Worm (Caenorhabditis elegans) whole organism, young adult: ENCODE measurements around the gene ptr-6.

ENCODE experiments used
- B0336.3 ChIP-seq: fragments of 200-800 bp; sonication (Bioruptor generic); IDR thresholded peaks from 2 replicates; pipeline ENCODE4 v1.3.6; 2022; ENCODE audit warnings: missing genetic modification characterization, missing compliant biosample characterization
- C06A6.2 ChIP-seq: fragments of 200-800 bp; sonication (Bioruptor generic); conservative IDR thresholded peaks from 2 replicates; pipeline ENCODE4 v1.3.6; 2022; ENCODE audit warnings: missing genetic modification characterization, missing compliant biosample characterization
- C17E4.6 ChIP-seq: fragments of 200-800 bp; sonication (Bioruptor generic); IDR thresholded peaks from 2 replicates; pipeline ENCODE4 v1.3.6; 2022; ENCODE audit warnings: missing genetic modification reagents, missing genetic modification characterization, missing compliant biosample characterization
- D2030.7 ChIP-seq: fragments of 200-800 bp; sonication (Bioruptor generic); IDR thresholded peaks from 2 replicates; pipeline ENCODE4 v1.3.6; 2022; ENCODE audit warnings: missing genetic modification reagents, missing genetic modification characterization, missing compliant biosample characterization
- F10E7.11 ChIP-seq: sonication (generic microtip); optimal IDR thresholded peaks from 2 replicates; lab custom pipeline; 2017; ENCODE audit warnings: mild to moderate bottlenecking, missing genetic modification characterization, moderate library complexity, missing compliant biosample characterization
- F33H1.4 ChIP-seq: fragments of 200-800 bp; sonication (Bioruptor generic); IDR thresholded peaks from 2 replicates; pipeline ENCODE4 v1.3.6; 2022; ENCODE audit warnings: missing genetic modification reagents, missing genetic modification characterization, missing compliant biosample characterization
- F57A8.1 ChIP-seq: fragments of 200-800 bp; sonication (Bioruptor generic); optimal IDR thresholded peaks from 2 replicates; lab custom pipeline; 2018; ENCODE audit warnings: mild to moderate bottlenecking, missing genetic modification characterization, moderate library complexity, missing compliant biosample characterization
- Y67H2A.10 ChIP-seq: fragments of 200-800 bp; sonication (Bioruptor generic); conservative IDR thresholded peaks from 2 replicates; pipeline ENCODE4 v1.3.6; 2022; ENCODE audit warnings: missing genetic modification reagents, missing genetic modification characterization, missing compliant biosample characterization
- Y95B8A.8 ChIP-seq: fragments of 200-800 bp; sonication (Bioruptor generic); IDR thresholded peaks from 2 replicates; pipeline ENCODE4 v1.3.6; 2022; ENCODE audit warnings: missing genetic modification reagents, missing genetic modification characterization, missing compliant biosample characterization
- ama-1 ChIP-seq, 3 experiments: fragments of 150-350 bp in 1 of 3; sonication (generic microtip) in 2 of 3; optimal IDR thresholded peaks; 2 replicates each; lab custom pipeline; 2014 to 2018; ENCODE audit warnings: missing biosample characterization in 2 of 3, missing genetic modification characterization in 2 of 3, missing genetic modification reagents in 2 of 3
- bed-1 ChIP-seq: fragments of 200-800 bp; sonication (Bioruptor generic); IDR thresholded peaks from 2 replicates; pipeline ENCODE4 v1.3.6; 2022; ENCODE audit warnings: missing genetic modification reagents, missing genetic modification characterization, missing compliant biosample characterization
- cebp-1 ChIP-seq, 2 experiments: fragments of 200-800 bp in 1 of 2; sonication (Bioruptor generic) in 1 of 2; sonication (generic microtip) in 1 of 2; IDR thresholded peaks in 1 of 2; optimal IDR thresholded peaks in 1 of 2; 2 replicates each; pipeline versions ENCODE4 v1.3.6 to Lab custom; 2017 to 2022; ENCODE audit warnings: missing compliant biosample characterization in 2 of 2, missing genetic modification characterization in 2 of 2, mild to moderate bottlenecking in 1 of 2, missing genetic modification reagents in 1 of 2, moderate library complexity in 1 of 2
- ceh-100 ChIP-seq: fragments of 200-800 bp; sonication (Bioruptor generic); IDR thresholded peaks from 2 replicates; pipeline ENCODE4 v1.3.6; 2022; ENCODE audit warnings: missing genetic modification reagents, missing genetic modification characterization, missing compliant biosample characterization
- ceh-27 ChIP-seq: fragments of 200-800 bp; sonication (Bioruptor generic); optimal IDR thresholded peaks from 2 replicates; lab custom pipeline; 2018; ENCODE audit warnings: mild to moderate bottlenecking, missing genetic modification characterization, moderate library complexity, missing compliant biosample characterization
- ceh-40 ChIP-seq: fragments of 200-800 bp; sonication (Bioruptor generic); IDR thresholded peaks from 2 replicates; pipeline ENCODE4 v1.3.6; 2022; ENCODE audit warnings: missing genetic modification characterization, missing compliant biosample characterization
- ceh-58 ChIP-seq: fragments of 200-800 bp; sonication (Bioruptor generic); IDR thresholded peaks from 2 replicates; pipeline ENCODE4 v1.3.6; 2022; ENCODE audit warnings: missing genetic modification characterization, missing compliant biosample characterization
- ceh-91 ChIP-seq: fragments of 200-800 bp; sonication (Bioruptor generic); IDR thresholded peaks from 2 replicates; pipeline ENCODE4 v1.3.6; 2022; ENCODE audit warnings: missing genetic modification reagents, missing genetic modification characterization, missing compliant biosample characterization
- dpl-1 ChIP-seq: fragments of 150-350 bp; optimal IDR thresholded peaks from 2 replicates; lab custom pipeline; 2014; ENCODE audit warnings: missing biosample characterization, missing genetic modification reagents, missing genetic modification characterization
- efl-1 ChIP-seq: fragments of 150-350 bp; optimal IDR thresholded peaks from 2 replicates; lab custom pipeline; 2014; ENCODE audit warnings: missing biosample characterization, missing genetic modification reagents, missing genetic modification characterization
- egrh-3 ChIP-seq: fragments of 200-800 bp; sonication (Bioruptor generic); IDR thresholded peaks from 2 replicates; pipeline ENCODE4 v1.3.6; 2022; ENCODE audit warnings: missing genetic modification reagents, missing genetic modification characterization, missing compliant biosample characterization
- ets-4 ChIP-seq: fragments of 200-800 bp; sonication (Bioruptor generic); optimal IDR thresholded peaks from 2 replicates; lab custom pipeline; 2018; ENCODE audit warnings: mild to moderate bottlenecking, missing genetic modification characterization, missing compliant biosample characterization
- him-1 ChIP-seq: sonication (generic microtip); optimal IDR thresholded peaks from 2 replicates; lab custom pipeline; 2016; ENCODE audit warnings: missing genotype, missing genetic modification reagents, missing genetic modification characterization, missing compliant biosample characterization
- hlh-12 ChIP-seq: sonication (generic microtip); optimal IDR thresholded peaks from 2 replicates; lab custom pipeline; 2016; ENCODE audit warnings: missing genetic modification characterization, missing compliant biosample characterization
- hlh-26 ChIP-seq: fragments of 200-800 bp; sonication (Bioruptor generic); conservative IDR thresholded peaks from 2 replicates; pipeline ENCODE4 v1.3.6; 2022; ENCODE audit warnings: missing genetic modification reagents, missing genetic modification characterization, missing compliant biosample characterization
- hmg-1.2 ChIP-seq: fragments of 200-800 bp; sonication (Bioruptor generic); IDR thresholded peaks from 2 replicates; pipeline ENCODE4 v1.3.6; 2022; ENCODE audit warnings: missing genetic modification reagents, missing genetic modification characterization, missing compliant biosample characterization
- hrde-1 ChIP-seq: sonication (generic microtip); optimal IDR thresholded peaks from 2 replicates; lab custom pipeline; 2016; ENCODE audit warnings: missing genetic modification characterization, mild to moderate bottlenecking, missing compliant biosample characterization, moderate library complexity, missing genotype, missing genetic modification reagents, borderline replicate concordance
- let-607 ChIP-seq, 2 experiments: fragments of 200-800 bp in 1 of 2; sonication (Bioruptor generic) in 1 of 2; sonication (generic microtip) in 1 of 2; optimal IDR thresholded peaks; 2 replicates each; lab custom pipeline; 2016 to 2018; ENCODE audit warnings: mild to moderate bottlenecking in 2 of 2, missing compliant biosample characterization in 2 of 2, missing genetic modification characterization in 2 of 2, moderate library complexity in 2 of 2, missing genotype in 1 of 2
- lin-26 ChIP-seq: fragments of 200-800 bp; sonication (Bioruptor generic); IDR thresholded peaks from 2 replicates; pipeline ENCODE4 v1.3.6; 2022; ENCODE audit warnings: missing genetic modification reagents, missing genetic modification characterization, missing compliant biosample characterization
- lin-35 ChIP-seq, 3 experiments: fragments of 150-350 bp in 2 of 3; sonication (generic microtip) in 1 of 3; optimal IDR thresholded peaks; 2 replicates each; lab custom pipeline; 2014 to 2018; ENCODE audit warnings: missing biosample characterization in 3 of 3, missing genetic modification characterization in 3 of 3, missing genetic modification reagents in 3 of 3
- lin-54 ChIP-seq: fragments of 200-800 bp; sonication (Bioruptor generic); optimal IDR thresholded peaks from 2 replicates; lab custom pipeline; 2018; ENCODE audit warnings: mild to moderate bottlenecking, missing genetic modification characterization, missing compliant biosample characterization
- lsy-27 ChIP-seq: sonication (generic microtip); optimal IDR thresholded peaks from 2 replicates; lab custom pipeline; 2017; ENCODE audit warnings: missing genetic modification characterization, mild to moderate bottlenecking, missing compliant biosample characterization, antibody characterized with exemption, missing genotype, borderline replicate concordance; ENCODE audit not compliant: insufficient read depth
- madf-3 ChIP-seq: fragments of 200-800 bp; sonication (Bioruptor generic); IDR thresholded peaks from 2 replicates; pipeline ENCODE4 v1.3.6; 2022; ENCODE audit warnings: missing genetic modification reagents, missing genetic modification characterization, missing compliant biosample characterization
- madf-8 ChIP-seq: fragments of 200-800 bp; sonication (Bioruptor generic); conservative IDR thresholded peaks from 2 replicates; pipeline ENCODE4 v1.3.6; 2022; ENCODE audit warnings: missing genetic modification reagents, missing genetic modification characterization, missing compliant biosample characterization
- mel-28 ChIP-seq: sonication (generic microtip); optimal IDR thresholded peaks from 2 replicates; lab custom pipeline; 2016; ENCODE audit warnings: borderline replicate concordance, mild to moderate bottlenecking, missing genetic modification characterization, missing compliant biosample characterization
- rcor-1 ChIP-seq: fragments of 200-800 bp; sonication (Bioruptor generic); IDR thresholded peaks from 2 replicates; pipeline ENCODE4 v1.3.6; 2022; ENCODE audit warnings: missing genetic modification reagents, missing genetic modification characterization, missing compliant biosample characterization
- rec-8 ChIP-seq, 2 experiments: sonication (generic microtip); optimal IDR thresholded peaks; 2 replicates each; lab custom pipeline; 2016; ENCODE audit warnings: mild to moderate bottlenecking in 2 of 2, missing genetic modification characterization in 2 of 2, missing genetic modification reagents in 2 of 2, missing genotype in 2 of 2, missing biosample characterization in 1 of 2, missing compliant biosample characterization in 1 of 2, moderate library complexity in 1 of 2
- snpc-1.1 ChIP-seq: sonication (generic microtip); optimal IDR thresholded peaks from 2 replicates; lab custom pipeline; 2017; ENCODE audit warnings: missing genetic modification characterization, mild to moderate bottlenecking, missing compliant biosample characterization, antibody characterized with exemption, moderate library complexity, missing genotype, missing genetic modification reagents; ENCODE audit not compliant: insufficient read depth
- snpc-3.4 ChIP-seq: sonication (generic microtip); optimal IDR thresholded peaks from 2 replicates; lab custom pipeline; 2017; ENCODE audit warnings: missing genetic modification characterization, mild to moderate bottlenecking, missing compliant biosample characterization, antibody characterized with exemption, moderate library complexity, missing genotype, missing genetic modification reagents
- somi-1 ChIP-seq: fragments of 200-800 bp; sonication (Bioruptor generic); optimal IDR thresholded peaks from 2 replicates; lab custom pipeline; 2018; ENCODE audit warnings: mild to moderate bottlenecking, missing genetic modification characterization, missing compliant biosample characterization
- sptf-2 ChIP-seq: fragments of 200-800 bp; sonication (Bioruptor generic); optimal IDR thresholded peaks from 2 replicates; lab custom pipeline; 2018; ENCODE audit warnings: mild to moderate bottlenecking, missing genetic modification characterization, missing compliant biosample characterization
- tbx-9 ChIP-seq: sonication (generic microtip); optimal IDR thresholded peaks from 2 replicates; lab custom pipeline; 2016; ENCODE audit warnings: borderline replicate concordance, missing genetic modification characterization, inconsistent platforms, missing compliant biosample characterization
- unc-62 ChIP-seq: fragments of 150-350 bp; optimal IDR thresholded peaks from 2 replicates; lab custom pipeline; 2014; ENCODE audit warnings: missing biosample characterization, missing genetic modification reagents, missing genetic modification characterization
- ztf-18 ChIP-seq: sonication (generic microtip); optimal IDR thresholded peaks from 2 replicates; lab custom pipeline; 2016; ENCODE audit warnings: missing genotype, mild to moderate bottlenecking, missing genetic modification characterization, missing compliant biosample characterization
- ztf-22 ChIP-seq: fragments of 200-800 bp; sonication (Bioruptor generic); optimal IDR thresholded peaks from 2 replicates; lab custom pipeline; 2018; ENCODE audit warnings: mild to moderate bottlenecking, missing genetic modification characterization, moderate library complexity, missing compliant biosample characterization
- ztf-6 ChIP-seq: fragments of 200-800 bp; sonication (Bioruptor generic); IDR thresholded peaks from 2 replicates; pipeline ENCODE4 v1.3.6; 2022; ENCODE audit warnings: missing genetic modification reagents, missing genetic modification characterization, missing compliant biosample characterization

The ptr-6 gene

ce11 chrII:5292226-5292752 is 45.7 kb upstream of the ptr-6 start, which contains the start of gene ZK622.4:
TSS of gene ZK622.4 (plus strand) at chrII:5292702.
- TF ChIP-seq him-1 (tag; lab: Kevin White, UChicago) (peak; percentile 91), tbx-9 (tag; lab: Kevin White, UChicago) (no peak), hmg-1.2 (GFP tag; lab: Robert Waterston, UW) (peak; percentile 79), madf-8 (GFP tag; lab: Robert Waterston, UW) (no peak), ztf-22 (GFP tag; lab: Kevin White, UChicago) (no peak), Y67H2A.10 (GFP tag; lab: Robert Waterston, UW) (no peak), bed-1 (no peak), C17E4.6 (GFP tag; lab: Robert Waterston, UW) (no peak), dpl-1 (GFP tag; lab: Kevin White, UChicago) (no peak), mel-28 (tag; lab: Kevin White, UChicago) (no peak), ceh-58 (no peak), ceh-100 (peak; percentile 39; the same call in 1 of the 2 replicates), sptf-2 (peak; percentile 90), D2030.7 (GFP tag; lab: Robert Waterston, UW) (peak; percentile 69), F33H1.4 (GFP tag; lab: Robert Waterston, UW) (peak; percentile 30; the same call in 1 of the 2 replicates), madf-3 (GFP tag; lab: Robert Waterston, UW) (no peak), ceh-40 (GFP tag; lab: Robert Waterston, UW) (peak; percentile 74; the same call in 1 of the 2 replicates), let-607 (tag; optimal IDR thresholded peaks at IDR 0.05; lab: Kevin White, UChicago) (peak; percentile 29 to 32), hrde-1 (tag; lab: Kevin White, UChicago) (peak; percentile 46), Y95B8A.8 (GFP tag; lab: Robert Waterston, UW) (no peak), unc-62 (GFP tag; lab: Kevin White, UChicago) (no peak), hlh-12 (tag; lab: Kevin White, UChicago) (no peak), rec-8 (tag; optimal IDR thresholded peaks at IDR 0.05; lab: Kevin White, UChicago) (peak; percentile 39 to 78), lsy-27 (tag; lab: Kevin White, UChicago) (no peak), lin-54 (peak; percentile 50), lin-35 (GFP tag; optimal IDR thresholded peaks at IDR 0.05; lab: Kevin White, UChicago) (peak in 1 of 3 experiments; percentile 49), ztf-18 (tag; lab: Kevin White, UChicago) (peak; percentile 61), snpc-1.1 (tag; lab: Kevin White, UChicago) (peak; percentile 81), hlh-26 (GFP tag; lab: Robert Waterston, UW) (no peak), snpc-3.4 (tag; lab: Kevin White, UChicago) (peak; percentile 86), cebp-1 (GFP tag; IDR thresholded peaks at IDR 0.05; lab: Robert Waterston, UW) (no peak), cebp-1 (tag; optimal IDR thresholded peaks at IDR 0.05; lab: Kevin White, UChicago) (peak; percentile 70), ztf-6 (GFP tag; lab: Robert Waterston, UW) (no peak), ceh-27 (GFP tag; lab: Kevin White, UChicago) (peak; percentile 17), B0336.3 (no peak), lin-26 (GFP tag; lab: Robert Waterston, UW) (peak; percentile 92), ama-1 (optimal IDR thresholded peaks at IDR 0.05; lab: Kevin White, UChicago) (no peak), ama-1 (GFP tag; optimal IDR thresholded peaks at IDR 0.05; lab: Kevin White, UChicago) (peak; percentile 21 to 86), efl-1 (GFP tag; lab: Kevin White, UChicago) (no peak), F57A8.1 (peak; percentile 60), ets-4 (GFP tag; lab: Kevin White, UChicago) (no peak), egrh-3 (GFP tag; lab: Robert Waterston, UW) (peak; percentile 34; the same call in 1 of the 2 replicates), somi-1 (GFP tag; lab: Kevin White, UChicago) (peak; percentile 48), C06A6.2 (GFP tag; lab: Robert Waterston, UW) (no peak), F10E7.11 (tag; lab: Kevin White, UChicago) (no peak), ceh-91 (GFP tag; lab: Robert Waterston, UW) (no peak), rcor-1 (GFP tag; lab: Robert Waterston, UW) (peak; percentile 49; the same call in 1 of the 2 replicates)
